Worm (Caenorhabditis elegans) whole organism, L2 larva: ENCODE results near the gene xnd-1.

Experiments
- R02D3.7 ChIP-seq: fragments of 150-350 bp; optimal IDR thresholded peaks from 2 replicates; lab custom pipeline; 2014; ENCODE audit warnings: missing biosample characterization, missing genetic modification characterization
- ama-1 ChIP-seq: fragments of 150-350 bp; optimal IDR thresholded peaks from 2 replicates; lab custom pipeline; 2018; ENCODE audit warnings: inconsistent platforms
- blmp-1 ChIP-seq: sonication (generic microtip); optimal IDR thresholded peaks from 2 replicates; lab custom pipeline; 2017; ENCODE audit warnings: missing genetic modification characterization, mild to moderate bottlenecking, missing compliant biosample characterization, antibody characterized with exemption, moderate library complexity; ENCODE audit not compliant: insufficient read depth
- ceh-82 ChIP-seq: fragments of 150-350 bp; optimal IDR thresholded peaks from 2 replicates; lab custom pipeline; 2014; ENCODE audit warnings: missing biosample characterization, missing genetic modification characterization
- egl-27 ChIP-seq: sonication (generic microtip); optimal IDR thresholded peaks from 3 replicates; lab custom pipeline; 2017; ENCODE audit warnings: missing biosample characterization, missing genetic modification reagents, missing genetic modification characterization
- elt-3 ChIP-seq: sonication (generic microtip); optimal IDR thresholded peaks from 2 replicates; lab custom pipeline; 2017; ENCODE audit warnings: missing biosample characterization, missing genetic modification characterization
- lin-13 ChIP-seq: fragments of 150-350 bp; optimal IDR thresholded peaks from 2 replicates; lab custom pipeline; 2014; ENCODE audit warnings: missing biosample characterization, missing genetic modification reagents, missing genetic modification characterization
- nhr-11 ChIP-seq: fragments of 150-350 bp; optimal IDR thresholded peaks from 2 replicates; lab custom pipeline; 2014; ENCODE audit warnings: missing biosample characterization, missing genetic modification characterization
- nhr-21 ChIP-seq: fragments of 150-350 bp; optimal IDR thresholded peaks from 2 replicates; lab custom pipeline; 2014; ENCODE audit warnings: missing biosample characterization, missing genetic modification characterization
- nhr-23 ChIP-seq: fragments of 150-350 bp; optimal IDR thresholded peaks from 2 replicates; lab custom pipeline; 2014; ENCODE audit warnings: missing biosample characterization, missing genetic modification reagents, missing genetic modification characterization
- nhr-237 ChIP-seq: fragments of 150-350 bp; optimal IDR thresholded peaks from 2 replicates; lab custom pipeline; 2014; ENCODE audit warnings: missing biosample characterization, missing genetic modification characterization
- unc-39 ChIP-seq: fragments of 150-350 bp; optimal IDR thresholded peaks from 2 replicates; lab custom pipeline; 2014; ENCODE audit warnings: missing biosample characterization, missing genetic modification characterization
- unc-62 ChIP-seq: fragments of 150-350 bp; optimal IDR thresholded peaks from 2 replicates; lab custom pipeline; 2014; ENCODE audit warnings: missing biosample characterization, missing genetic modification reagents, missing genetic modification characterization

DNA sequence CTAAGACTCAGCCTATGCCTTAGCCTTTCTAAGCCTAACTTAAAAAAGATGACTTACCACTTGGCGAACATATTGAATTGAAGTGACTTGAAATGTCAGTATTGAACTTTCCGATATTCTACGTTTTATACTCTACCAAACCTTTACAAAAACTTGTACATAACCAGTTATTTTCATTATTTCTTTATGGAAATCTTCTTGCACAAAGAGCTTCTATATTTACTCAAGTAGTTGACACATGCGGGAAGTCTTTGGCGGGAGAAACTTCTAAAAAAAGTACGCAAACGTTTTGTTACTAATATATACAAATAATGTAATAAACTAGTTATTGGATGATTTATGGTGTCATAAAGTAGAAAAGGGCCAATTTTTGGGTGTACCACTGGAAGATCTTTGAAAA is 35.6 kb upstream of the xnd-1 start, which contains the start of gene nspb-12:
- no peak for TF ChIP-seq egl-27 (tag; lab: Kevin White, UChicago)
- no peak for TF ChIP-seq ama-1 (lab: Kevin White, UChicago)
- no peak for TF ChIP-seq unc-62
- no peak for TF ChIP-seq R02D3.7
- TF ChIP-seq unc-39 (tag; lab: Kevin White, UChicago), result no peak
- TF ChIP-seq lin-13 (GFP tag; lab: Kevin White, UChicago), result no peak
- TF ChIP-seq elt-3 (tag; lab: Kevin White, UChicago), result no peak
- no peak for TF ChIP-seq nhr-23
- TF ChIP-seq blmp-1 (tag; lab: Kevin White, UChicago), result no peak
- no peak for TF ChIP-seq nhr-21 (tag; lab: Kevin White, UChicago)
- TF ChIP-seq nhr-11 (tag; lab: Kevin White, UChicago), result no peak
- TF ChIP-seq nhr-237 (tag; lab: Kevin White, UChicago), result no peak
- no peak for TF ChIP-seq ceh-82 (tag; lab: Kevin White, UChicago)
